Worm (Caenorhabditis elegans): Measurements from ENCODE around the gene kcnl-4.

The kcnl-4 gene

DNA sequence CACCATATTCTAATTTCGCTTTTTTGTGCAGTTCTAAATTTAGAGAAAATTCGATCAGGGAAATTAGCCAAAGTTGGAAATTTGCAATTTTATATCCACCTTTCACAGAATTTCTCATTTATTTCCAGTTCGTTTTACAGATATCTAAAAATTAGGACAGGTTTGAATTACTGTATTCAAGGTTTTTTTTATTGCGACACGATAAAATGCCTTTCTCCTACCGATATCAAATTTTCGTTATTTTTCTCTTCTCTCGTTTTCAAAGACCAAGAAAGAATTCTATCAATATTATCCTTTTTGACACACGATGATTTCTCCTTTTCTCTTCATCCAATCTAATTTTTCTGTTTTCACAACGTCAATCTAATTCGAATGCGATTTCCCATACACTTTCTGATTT, 15.7 kb downstream of the kcnl-4 start, which contains the start of gene C53A5.13:
Gene C53A5.13, plus strand, starts transcription at position 301 of the 400 bp plus-strand sequence.
- no peak for TF ChIP-seq Y79H2A.3 (GFP tag; conservative IDR thresholded peaks at IDR 0.05)
- no peak for TF ChIP-seq attf-3 (GFP tag; conservative IDR thresholded peaks at IDR 0.05)
- no peak for TF ChIP-seq nhr-120 (GFP tag; IDR thresholded peaks at IDR 0.05)
- TF ChIP-seq lag-1 (GFP tag; IDR thresholded peaks at IDR 0.05) = no peak
- TF ChIP-seq egrh-3 (GFP tag; IDR thresholded peaks at IDR 0.05) = no peak

DNA sequence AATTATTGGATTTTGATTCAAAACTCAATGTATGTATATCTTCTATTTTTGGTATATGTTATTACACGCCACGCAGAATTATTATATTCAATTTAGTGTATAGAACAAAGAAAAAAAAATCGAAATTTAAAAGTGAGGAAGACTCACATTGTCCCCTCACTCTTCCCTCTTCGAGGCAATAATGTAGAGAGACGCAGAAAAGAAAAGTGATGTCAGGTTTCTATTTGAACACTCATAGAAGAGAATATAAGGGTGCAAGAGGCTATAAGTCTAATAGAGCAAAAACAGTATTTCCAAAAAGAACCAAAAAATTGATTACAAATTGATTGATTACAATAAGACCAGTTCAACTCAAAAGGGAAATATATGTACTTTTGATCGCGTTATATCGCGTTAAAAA, 17.6 kb downstream of the kcnl-4 start:
- TF ChIP-seq lag-1 (GFP tag; IDR thresholded peaks at IDR 0.05) (no peak), chd-7 (tag; optimal IDR thresholded peaks at IDR 0.05) (no peak), unc-130 (GFP tag; optimal IDR thresholded peaks at IDR 0.05) (no peak), mxl-1 (tag; optimal IDR thresholded peaks at IDR 0.05) (no peak), nhr-120 (GFP tag; IDR thresholded peaks at IDR 0.05) (no peak), F52B5.7 (tag; optimal IDR thresholded peaks at IDR 0.05) (no peak), Y53G8AR.9 (GFP tag; conservative IDR thresholded peaks at IDR 0.05) (no peak), T07F8.4 (tag; optimal IDR thresholded peaks at IDR 0.05) (no peak), hsf-1 (GFP tag; IDR thresholded peaks at IDR 0.05) (no peak), pha-4 (tag; optimal IDR thresholded peaks at IDR 0.05) (no peak), madf-6 (GFP tag; IDR thresholded peaks at IDR 0.05) (no peak), ceh-91 (GFP tag; IDR thresholded peaks at IDR 0.05) (no peak), Y56A3A.18 (GFP tag; IDR thresholded peaks at IDR 0.05) (no peak), rec-8 (tag; optimal IDR thresholded peaks at IDR 0.05) (no peak), mcd-1 (GFP tag; IDR thresholded peaks at IDR 0.05) (no peak), let-526 (GFP tag; IDR thresholded peaks at IDR 0.05) (no peak), ceh-40 (GFP tag; IDR thresholded peaks at IDR 0.05) (no peak), snpc-3.4 (tag; optimal IDR thresholded peaks at IDR 0.05) (no peak)

DNA sequence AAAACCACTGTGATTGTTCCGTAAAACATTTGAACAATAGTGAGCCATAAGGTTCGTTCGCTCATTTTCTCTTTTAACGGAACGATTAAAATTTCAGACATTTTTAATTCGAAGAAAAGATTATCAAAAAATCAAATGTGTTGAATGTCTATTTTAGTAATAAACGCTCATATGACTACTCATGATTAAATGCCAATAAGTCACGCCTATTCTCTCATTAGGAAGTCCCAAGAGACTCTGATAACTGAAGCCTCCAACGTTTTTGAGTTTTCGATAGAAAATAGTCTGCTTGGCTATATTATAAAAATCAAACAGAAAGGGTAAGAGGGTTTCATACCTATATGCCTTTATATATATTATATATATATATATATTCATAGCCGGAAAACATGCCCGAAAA, 25.3 kb downstream of the kcnl-4 start, which contains the start of gene srg-47:
Gene srg-47, minus strand, starts transcription at position 101 of the 400 bp plus-strand sequence.
- TF ChIP-seq nhr-90 (tag; optimal IDR thresholded peaks at IDR 0.05) = no peak
- no peak for TF ChIP-seq lin-54 (GFP tag; optimal IDR thresholded peaks at IDR 0.05)
- TF ChIP-seq ceh-79 (tag; optimal IDR thresholded peaks at IDR 0.05) = no peak
- no peak for TF ChIP-seq rec-8 (tag; optimal IDR thresholded peaks at IDR 0.05)
- no peak for TF ChIP-seq cebp-2 (GFP tag; IDR thresholded peaks at IDR 0.05)
- no peak for TF ChIP-seq efl-1 (GFP tag; optimal IDR thresholded peaks at IDR 0.05)
- TF ChIP-seq zim-3 (tag; optimal IDR thresholded peaks at IDR 0.05) = no peak
- TF ChIP-seq atf-7 (tag; optimal IDR thresholded peaks at IDR 0.05) = no peak
- TF ChIP-seq gei-17 (GFP tag; optimal IDR thresholded peaks at IDR 0.05) = no peak
- TF ChIP-seq ceh-58 (GFP tag; IDR thresholded peaks at IDR 0.05) = no peak
- no peak for TF ChIP-seq F57A8.1 (GFP tag; optimal IDR thresholded peaks at IDR 0.05)
- TF ChIP-seq egl-44 (GFP tag; IDR thresholded peaks at IDR 0.05) = no peak
- no peak for TF ChIP-seq die-1 (tag; optimal IDR thresholded peaks at IDR 0.05)
- TF ChIP-seq F22D6.2 (tag; optimal IDR thresholded peaks at IDR 0.05) = no peak
- TF ChIP-seq mes-4 (tag; optimal IDR thresholded peaks at IDR 0.05) = no peak
- TF ChIP-seq tlf-1 (GFP tag; optimal IDR thresholded peaks at IDR 0.05) = no peak
- TF ChIP-seq unc-130 (GFP tag; optimal IDR thresholded peaks at IDR 0.05) = no peak

DNA sequence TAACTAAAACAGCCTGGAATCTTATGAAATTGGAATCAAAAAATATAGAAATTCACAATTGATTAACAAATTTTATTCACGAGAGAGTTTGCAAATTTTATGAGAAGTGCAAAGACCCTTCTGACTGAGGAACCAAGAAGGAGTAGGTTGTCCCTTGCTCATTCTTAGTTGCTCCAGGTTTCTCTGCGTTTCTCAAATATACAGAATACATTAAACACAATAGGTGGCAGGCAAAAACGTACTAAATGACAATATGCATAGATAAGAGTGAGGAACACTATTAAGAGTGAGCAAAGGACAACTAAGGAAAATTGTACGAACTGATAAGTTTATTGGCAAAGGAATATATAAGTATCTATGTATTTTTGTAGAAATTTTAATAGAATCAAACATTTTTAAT, 27.8 kb downstream of the kcnl-4 start, which contains the start of gene C53A5.9:
Gene C53A5.9, minus strand, starts transcription at position 101 of the 400 bp plus-strand sequence.
- TF ChIP-seq ceh-40 (GFP tag; IDR thresholded peaks at IDR 0.05) (no peak), rcor-1 (GFP tag; IDR thresholded peaks at IDR 0.05) (no peak), ztf-25 (GFP tag; IDR thresholded peaks at IDR 0.05) (no peak), unc-130 (GFP tag; optimal IDR thresholded peaks at IDR 0.05) (no peak), die-1 (tag; optimal IDR thresholded peaks at IDR 0.05) (no peak)

Data from whole organism, young adult.